Worm (Caenorhabditis elegans) whole organism, L4 larva: ENCODE data around the gene F09C6.11.

Experiments
- ama-1 ChIP-seq: fragments of 150-350 bp; optimal IDR thresholded peaks from 2 replicates; lab custom pipeline; 2014; ENCODE audit warnings: inconsistent platforms, mixed read lengths
- ztf-11 ChIP-seq: fragments of 150-350 bp; optimal IDR thresholded peaks from 2 replicates; lab custom pipeline; 2014; ENCODE audit warnings: missing biosample characterization, missing genetic modification characterization

DNA sequence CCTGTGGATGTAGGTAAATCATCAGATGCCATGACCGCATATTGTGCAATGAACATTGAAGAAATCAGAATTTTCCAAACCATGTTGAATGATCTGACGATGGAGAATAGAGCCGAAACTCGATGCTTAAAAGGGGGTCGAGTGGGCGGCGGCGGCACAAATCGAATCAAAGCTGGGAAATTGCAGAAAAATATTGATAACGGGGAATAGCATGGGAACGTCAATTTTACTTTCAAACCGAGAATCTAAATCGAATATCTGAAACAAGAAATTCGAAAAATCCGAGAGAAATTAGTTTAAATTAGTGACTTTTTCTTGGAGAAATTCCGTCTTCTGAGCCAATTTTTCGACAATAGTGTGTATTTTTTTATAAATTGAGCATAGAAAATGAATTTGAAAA is 34.0 kb upstream of the F09C6.11 start, which contains the start of gene F09C6.10:
- no peak for TF ChIP-seq ztf-11
- TF ChIP-seq ama-1 (lab: Kevin White, UChicago) = no peak
